Worm (Caenorhabditis elegans) whole organism, mixed stage, embryonic: ENCODE results near the gene nduc-2.

Experiments
- M03D4.4 ChIP-seq: sonication (generic microtip); optimal IDR thresholded peaks from 2 replicates; lab custom pipeline; 2017; ENCODE audit warnings: mild to moderate bottlenecking, missing genetic modification characterization, missing compliant biosample characterization
- bed-3 ChIP-seq: fragments of 200-800 bp; sonication (Bioruptor generic); optimal IDR thresholded peaks from 3 replicates; lab custom pipeline; 2018; ENCODE audit warnings: mild to moderate bottlenecking, missing genetic modification characterization, moderate library complexity, missing compliant biosample characterization
- blmp-1 ChIP-seq: fragments of 150-350 bp; optimal IDR thresholded peaks from 2 replicates; lab custom pipeline; 2014; ENCODE audit warnings: missing biosample characterization, missing genetic modification characterization
- ceh-39 ChIP-seq: fragments of 150-350 bp; optimal IDR thresholded peaks from 2 replicates; lab custom pipeline; 2014; ENCODE audit warnings: missing biosample characterization, missing genetic modification characterization
- ceh-43 ChIP-seq: fragments of 200-800 bp; sonication (Bioruptor generic); optimal IDR thresholded peaks from 2 replicates; lab custom pipeline; 2018; ENCODE audit warnings: mild to moderate bottlenecking, missing genetic modification characterization, moderate library complexity, missing compliant biosample characterization
- ceh-83 ChIP-seq: fragments of 200-800 bp; sonication (Bioruptor generic); optimal IDR thresholded peaks from 2 replicates; lab custom pipeline; 2018; ENCODE audit warnings: mild to moderate bottlenecking, missing genetic modification characterization, missing compliant biosample characterization
- ces-1 ChIP-seq: fragments of 150-350 bp; optimal IDR thresholded peaks from 2 replicates; lab custom pipeline; 2014; ENCODE audit warnings: missing biosample characterization, missing genetic modification reagents, missing genetic modification characterization
- cnd-1 ChIP-seq: fragments of 200-800 bp; sonication (Bioruptor generic); optimal IDR thresholded peaks from 2 replicates; lab custom pipeline; 2018; ENCODE audit warnings: mild to moderate bottlenecking, missing genetic modification characterization, missing compliant biosample characterization
- drap-1 ChIP-seq: fragments of 200-800 bp; sonication (Bioruptor generic); optimal IDR thresholded peaks from 3 replicates; lab custom pipeline; 2018; ENCODE audit warnings: mild to moderate bottlenecking, missing genetic modification characterization, missing compliant biosample characterization
- elt-1 ChIP-seq: sonication (generic microtip); optimal IDR thresholded peaks from 2 replicates; lab custom pipeline; 2017; ENCODE audit warnings: missing genetic modification characterization, mild to moderate bottlenecking, missing compliant biosample characterization, antibody characterized with exemption, moderate library complexity, borderline replicate concordance; ENCODE audit not compliant: insufficient read depth
- elt-3 ChIP-seq: fragments of 150-350 bp; optimal IDR thresholded peaks from 2 replicates; lab custom pipeline; 2014; ENCODE audit warnings: missing biosample characterization, missing genetic modification characterization
- flh-1 ChIP-seq: fragments of 200-800 bp; sonication (Bioruptor generic); optimal IDR thresholded peaks from 2 replicates; lab custom pipeline; 2018; ENCODE audit warnings: mild to moderate bottlenecking, missing genetic modification characterization, moderate library complexity, missing compliant biosample characterization
- ham-2 ChIP-seq: fragments of 200-800 bp; sonication (Bioruptor generic); optimal IDR thresholded peaks from 2 replicates; lab custom pipeline; 2018; ENCODE audit warnings: mild to moderate bottlenecking, missing genetic modification characterization, missing compliant biosample characterization
- hlh-1 ChIP-seq: fragments of 150-350 bp; optimal IDR thresholded peaks from 2 replicates; lab custom pipeline; 2014; ENCODE audit warnings: missing biosample characterization, missing genetic modification reagents, missing genetic modification characterization
- lin-13 ChIP-seq: fragments of 150-350 bp; optimal IDR thresholded peaks from 2 replicates; lab custom pipeline; 2014; ENCODE audit warnings: missing biosample characterization, missing genetic modification characterization
- lin-32 ChIP-seq: fragments of 200-800 bp; sonication (Bioruptor generic); optimal IDR thresholded peaks from 2 replicates; lab custom pipeline; 2018; ENCODE audit warnings: mild to moderate bottlenecking, missing genetic modification characterization, missing compliant biosample characterization
- lsy-2 ChIP-seq: fragments of 150-350 bp; optimal IDR thresholded peaks from 2 replicates; lab custom pipeline; 2014; ENCODE audit warnings: missing biosample characterization, missing genetic modification characterization
- mab-5 ChIP-seq: fragments of 150-350 bp; optimal IDR thresholded peaks from 2 replicates; lab custom pipeline; 2014; ENCODE audit warnings: missing biosample characterization, missing genetic modification characterization
- mep-1 ChIP-seq: fragments of 150-350 bp; optimal IDR thresholded peaks from 2 replicates; lab custom pipeline; 2017; ENCODE audit warnings: missing biosample characterization, missing genetic modification reagents, missing genetic modification characterization, inconsistent platforms
- mls-2 ChIP-seq: sonication (generic microtip); optimal IDR thresholded peaks from 2 replicates; lab custom pipeline; 2016; ENCODE audit warnings: mild to moderate bottlenecking, missing genetic modification characterization, moderate library complexity, missing compliant biosample characterization
- nhr-12 ChIP-seq: fragments of 150-350 bp; optimal IDR thresholded peaks from 2 replicates; lab custom pipeline; 2014; ENCODE audit warnings: missing biosample characterization, missing genetic modification characterization
- nhr-2 ChIP-seq: fragments of 150-350 bp; optimal IDR thresholded peaks from 2 replicates; lab custom pipeline; 2014; ENCODE audit warnings: missing biosample characterization, missing genetic modification characterization
- nhr-237 ChIP-seq: fragments of 150-350 bp; optimal IDR thresholded peaks from 2 replicates; lab custom pipeline; 2014; ENCODE audit warnings: missing biosample characterization, missing genetic modification characterization
- nhr-28 ChIP-seq: fragments of 150-350 bp; optimal IDR thresholded peaks from 2 replicates; lab custom pipeline; 2014; ENCODE audit warnings: missing biosample characterization, missing genetic modification characterization
- nhr-76 ChIP-seq: sonication (generic microtip); optimal IDR thresholded peaks from 2 replicates; lab custom pipeline; 2017; ENCODE audit warnings: missing biosample characterization, missing genetic modification characterization
- pha-4 ChIP-seq: fragments of 150-350 bp; optimal IDR thresholded peaks from 2 replicates; lab custom pipeline; 2018; ENCODE audit warnings: missing biosample characterization, missing genetic modification reagents, missing genetic modification characterization
- sem-2 ChIP-seq: fragments of 200-800 bp; sonication (Bioruptor generic); optimal IDR thresholded peaks from 2 replicates; lab custom pipeline; 2018; ENCODE audit warnings: mild to moderate bottlenecking, missing genetic modification characterization, missing compliant biosample characterization
- snpc-4 ChIP-seq: fragments of 150-350 bp; optimal IDR thresholded peaks from 2 replicates; lab custom pipeline; 2014; ENCODE audit warnings: missing biosample characterization, missing genetic modification characterization
- sptf-1 ChIP-seq: sonication (generic microtip); optimal IDR thresholded peaks from 2 replicates; lab custom pipeline; 2017; ENCODE audit warnings: mild to moderate bottlenecking, missing genetic modification characterization, moderate library complexity, missing compliant biosample characterization
- unc-120 ChIP-seq: sonication (generic microtip); optimal IDR thresholded peaks from 2 replicates; lab custom pipeline; 2017; ENCODE audit warnings: missing genetic modification characterization, missing compliant biosample characterization; ENCODE audit not compliant: poor library complexity, severe bottlenecking
- unc-39 ChIP-seq: fragments of 150-350 bp; optimal IDR thresholded peaks from 2 replicates; lab custom pipeline; 2014; ENCODE audit warnings: missing biosample characterization, missing genetic modification characterization
- unc-62 ChIP-seq: fragments of 150-350 bp; optimal IDR thresholded peaks from 2 replicates; lab custom pipeline; 2014; ENCODE audit warnings: missing biosample characterization, missing genetic modification reagents, missing genetic modification characterization
- zip-8 ChIP-seq: fragments of 150-350 bp; optimal IDR thresholded peaks from 2 replicates; lab custom pipeline; 2014; ENCODE audit warnings: missing biosample characterization, missing genetic modification characterization
- ztf-11 ChIP-seq: fragments of 150-350 bp; optimal IDR thresholded peaks from 2 replicates; lab custom pipeline; 2014; ENCODE audit warnings: missing biosample characterization, missing genetic modification characterization

nduc-2 gene

DNA sequence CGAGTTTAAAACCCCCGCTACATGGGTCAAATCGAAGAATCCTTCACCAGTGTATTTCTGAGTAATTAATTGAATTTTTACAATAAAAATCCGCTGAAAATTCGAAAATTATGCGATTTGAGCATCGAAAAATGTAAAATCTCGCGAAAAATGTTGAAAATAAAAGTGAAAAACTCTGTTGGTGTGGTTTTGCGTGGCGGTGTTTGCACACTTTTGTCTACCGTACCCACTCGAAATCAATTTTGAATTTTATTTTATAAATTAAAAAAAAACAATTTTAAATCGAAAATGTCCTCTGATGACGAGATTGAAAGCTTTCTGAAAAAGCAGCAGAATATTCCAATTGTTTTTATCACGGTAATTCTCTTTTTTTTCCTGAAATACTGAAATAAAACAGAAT, 5.9 kb upstream of the nduc-2 start, which contains the start of gene Y71H2AM.6:
Gene Y71H2AM.6 (plus strand): TSS at position 264 of the 400 bp plus-strand sequence.
- TF ChIP-seq zip-8: no peak
- peak; percentile 79 for TF ChIP-seq ces-1 (GFP tag; lab: Kevin White, UChicago)
- peak; percentile 21 for TF ChIP-seq nhr-237 (tag; lab: Kevin White, UChicago)
- peak; percentile 98 for TF ChIP-seq lsy-2
- TF ChIP-seq cnd-1 (tag; lab: Kevin White, UChicago): no peak
- no peak for TF ChIP-seq bed-3
- TF ChIP-seq mls-2 (tag; lab: Kevin White, UChicago): no peak
- TF ChIP-seq M03D4.4: no peak

DNA sequence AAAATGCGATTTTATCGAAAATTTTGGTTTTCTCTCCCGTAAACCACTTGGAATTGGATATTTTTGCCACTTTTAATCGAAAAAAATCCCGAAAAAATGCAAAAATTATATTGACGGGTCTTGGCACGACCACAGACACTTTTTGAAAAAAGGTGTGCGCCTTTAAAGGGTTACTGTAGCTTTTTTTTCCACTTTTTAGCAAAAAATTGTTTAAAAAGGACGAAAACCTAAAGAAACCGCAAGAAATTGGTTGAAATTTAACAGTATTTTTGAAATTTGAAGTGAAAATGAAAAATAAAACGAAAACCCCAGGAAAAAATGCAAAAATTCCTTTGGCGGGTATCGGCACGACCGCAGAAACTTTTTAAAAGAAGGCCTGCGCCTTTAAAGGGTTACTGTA, 4.8 kb upstream of the nduc-2 start:
- no peak for TF ChIP-seq ces-1 (GFP tag; lab: Kevin White, UChicago)
- no peak for TF ChIP-seq nhr-12 (tag; lab: Kevin White, UChicago)
- no peak for TF ChIP-seq zip-8
- TF ChIP-seq nhr-28 (tag; lab: Kevin White, UChicago): no peak
- TF ChIP-seq ceh-43 (GFP tag; lab: Kevin White, UChicago): no peak
- TF ChIP-seq flh-1 (GFP tag; lab: Kevin White, UChicago): no peak
- no peak for TF ChIP-seq lin-13
- TF ChIP-seq nhr-237 (tag; lab: Kevin White, UChicago): no peak
- no peak for TF ChIP-seq mep-1 (tag; lab: Kevin White, UChicago)
- TF ChIP-seq sem-2 (GFP tag; lab: Kevin White, UChicago): no peak
- no peak for TF ChIP-seq bed-3
- TF ChIP-seq unc-62 (GFP tag; lab: Kevin White, UChicago): no peak
- TF ChIP-seq, all 35 proteins: peak for 0

DNA sequence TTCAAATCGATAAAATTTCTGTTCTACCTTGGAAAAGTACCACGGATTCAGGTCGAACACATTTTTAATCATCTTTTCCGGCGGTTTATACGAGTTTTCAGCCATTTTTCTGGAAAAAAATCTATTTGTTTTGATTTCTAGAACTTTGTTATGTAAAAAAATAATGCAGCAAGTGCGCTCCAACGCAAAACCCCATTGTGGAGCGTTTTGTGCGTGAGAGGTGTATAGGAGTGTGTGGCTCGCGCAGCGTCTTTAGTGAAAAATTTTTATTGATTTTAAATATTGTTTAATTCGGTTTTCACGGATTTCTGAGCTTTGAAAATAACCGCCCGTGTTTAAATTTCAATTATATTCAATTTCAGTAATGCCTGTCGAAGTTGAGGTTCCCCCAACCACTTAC, 812 bp upstream of the nduc-2 start, which contains the start of gene Y71H2AM.20:
Gene Y71H2AM.20 (minus strand): TSS at position 109 of the 400 bp plus-strand sequence.
- TF ChIP-seq ceh-83 (GFP tag; lab: Kevin White, UChicago) (no peak), lin-13 (peak; percentile 98), elt-3 (tag; lab: Kevin White, UChicago) (peak; percentile 15), blmp-1 (tag; lab: Kevin White, UChicago) (peak; percentile 46), snpc-4 (no peak), bed-3 (no peak), hlh-1 (tag; lab: Kevin White, UChicago) (peak; percentile 79), mab-5 (tag; lab: Kevin White, UChicago) (peak; percentile 67), cnd-1 (tag; lab: Kevin White, UChicago) (peak; percentile 77), unc-39 (no peak), flh-1 (GFP tag; lab: Kevin White, UChicago) (no peak), sem-2 (GFP tag; lab: Kevin White, UChicago) (no peak), unc-62 (GFP tag; lab: Kevin White, UChicago) (peak; percentile 51), mls-2 (tag; lab: Kevin White, UChicago) (peak; percentile 80), ztf-11 (tag; lab: Kevin White, UChicago) (peak; percentile 77), nhr-28 (tag; lab: Kevin White, UChicago) (no peak), mep-1 (tag; lab: Kevin White, UChicago) (peak; percentile 100), elt-1 (peak; percentile 3), ham-2 (GFP tag; lab: Kevin White, UChicago) (no peak), lsy-2 (peak; percentile 93), M03D4.4 (peak; percentile 65), lin-32 (GFP tag; lab: Kevin White, UChicago) (peak; percentile 20), drap-1 (GFP tag; lab: Kevin White, UChicago) (peak; percentile 79), pha-4 (tag; lab: Kevin White, UChicago) (peak; percentile 89), nhr-2 (tag; lab: Kevin White, UChicago) (peak; percentile 27), ceh-43 (GFP tag; lab: Kevin White, UChicago) (peak; percentile 60), nhr-237 (tag; lab: Kevin White, UChicago) (peak; percentile 96), sptf-1 (tag; lab: Kevin White, UChicago) (peak; percentile 88), unc-120 (tag; lab: Kevin White, UChicago) (peak; percentile 56), nhr-12 (tag; lab: Kevin White, UChicago) (no peak), ces-1 (GFP tag; lab: Kevin White, UChicago) (peak; percentile 89), nhr-76 (no peak), ceh-39 (tag; lab: Kevin White, UChicago) (peak; percentile 92)
